Worm (Caenorhabditis elegans) whole organism, late embryonic: ENCODE results near the gene fbxa-138.

Experiments used
- ceh-34 ChIP-seq: sonication (generic microtip); optimal IDR thresholded peaks from 2 replicates; lab custom pipeline; 2016; ENCODE audit warnings: mild to moderate bottlenecking, missing genetic modification characterization, missing compliant biosample characterization
- unc-86 ChIP-seq: sonication (generic microtip); optimal IDR thresholded peaks from 2 replicates; lab custom pipeline; 2016; ENCODE audit warnings: missing genetic modification characterization, missing compliant biosample characterization

Gene fbxa-138

DNA sequence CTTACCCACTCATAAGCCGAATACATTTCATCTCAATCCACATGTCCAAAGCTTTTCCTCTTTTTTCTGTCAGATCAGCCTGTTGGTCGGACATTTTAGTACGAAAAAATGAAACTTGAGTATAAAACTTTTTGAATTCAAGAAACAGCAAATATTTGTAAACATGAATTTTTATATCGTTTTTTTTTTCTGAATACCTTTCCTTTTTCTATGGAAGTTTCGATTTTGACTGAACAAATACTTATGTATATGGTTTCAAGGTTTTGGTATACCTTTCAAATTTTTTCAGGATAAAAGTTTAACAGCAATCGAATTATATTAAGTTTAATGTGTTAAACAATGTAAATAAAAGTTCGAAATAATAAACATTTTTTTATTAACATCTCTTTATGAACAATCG lies 43.8 kb downstream of the fbxa-138 start, which contains the start of gene fbxa-5:
TSS of gene fbxa-5 (minus strand) at position 101 of the 400 bp plus-strand sequence.
- TF ChIP-seq unc-86 (tag; lab: Kevin White, UChicago) (no peak), ceh-34 (tag; lab: Kevin White, UChicago) (no peak)
- TF ChIP-seq, all 69 proteins: peak for 0
